Fruit fly (Drosophila melanogaster) S2 (cell line): ENCODE results near the gene omd.

Experiments
- CG8478 ChIP-seq: fragments of >200 bp; optimal IDR thresholded peaks from 2 replicates; lab custom pipeline; 2018
- CTCF ChIP-seq, 2 experiments: fragments of >200 bp; optimal IDR thresholded peaks; 2 replicates each; lab custom pipeline; 2018

dm6 chr3R:13700192-13700591 is 13.2 kb upstream of the omd start, which contains the start of gene ninaB:
- TF ChIP-seq CG8478 (lab: Kevin White, UChicago), result no peak
- no peak for TF ChIP-seq CTCF (optimal IDR thresholded peaks at IDR 0.05; lab: Kevin White, UChicago)
